Fruit fly (Drosophila melanogaster) whole organism, wandering third instar larva: ENCODE results near the gene CG16820.

ENCODE experiments used
- CG9705 ChIP-seq: fragments of 200-800 bp; sonication (Bioruptor generic); optimal IDR thresholded peaks from 2 replicates; lab custom pipeline; 2018; ENCODE audit warnings: missing biosample characterization, mild to moderate bottlenecking, missing genetic modification characterization
- CrebA ChIP-seq: fragments of 200-800 bp; sonication (Bioruptor generic); optimal IDR thresholded peaks from 2 replicates; lab custom pipeline; 2016; ENCODE audit warnings: missing biosample characterization, mild to moderate bottlenecking, missing genetic modification characterization, borderline replicate concordance
- Dif ChIP-seq: fragments of 200-275, 200-300 bp; sonication (Bioruptor generic); optimal IDR thresholded peaks from 2 replicates; lab custom pipeline; 2018; ENCODE audit warnings: missing biosample characterization, missing genetic modification characterization; ENCODE audit not compliant: partially characterized antibody
- GATAd ChIP-seq: sonication (Bioruptor generic); optimal IDR thresholded peaks from 2 replicates; lab custom pipeline; 2016; ENCODE audit warnings: missing biosample characterization, missing genetic modification characterization
- Hnf4 ChIP-seq: fragments of 200-800 bp; sonication (Bioruptor generic); optimal IDR thresholded peaks from 2 replicates; lab custom pipeline; 2016; ENCODE audit warnings: missing biosample characterization, mild to moderate bottlenecking, missing genetic modification characterization
- Hr83 ChIP-seq: fragments of 200-300 bp; sonication (Bioruptor generic); optimal IDR thresholded peaks from 2 replicates; lab custom pipeline; 2016; ENCODE audit warnings: missing biosample characterization, mild to moderate bottlenecking, missing genetic modification characterization, moderate library complexity; ENCODE audit not compliant: poor library complexity, severe bottlenecking
- Jra ChIP-seq: sonication (Bioruptor generic); optimal IDR thresholded peaks from 2 replicates; lab custom pipeline; 2016; ENCODE audit warnings: missing biosample characterization, missing genetic modification characterization
- Mio ChIP-seq: sonication (Bioruptor generic); optimal IDR thresholded peaks from 2 replicates; lab custom pipeline; 2016; ENCODE audit warnings: missing biosample characterization, missing genetic modification characterization
- Myc ChIP-seq: fragments of >200 bp; optimal IDR thresholded peaks from 2 replicates; lab custom pipeline; 2017
- N ChIP-seq: fragments of >200 bp; optimal IDR thresholded peaks from 2 replicates; lab custom pipeline; 2018; ENCODE audit warnings: missing biosample characterization, missing external identifiers, missing genetic modification characterization
- Rel ChIP-seq, 2 experiments: fragments of 200-800 bp; sonication (Bioruptor generic) in 1 of 2; optimal IDR thresholded peaks; 2 replicates in 1 of 2; 3 replicates in 1 of 2; lab custom pipeline; 2016 to 2019; ENCODE audit warnings: mild to moderate bottlenecking in 2 of 2, missing biosample characterization in 2 of 2, missing genetic modification characterization in 2 of 2, moderate library complexity in 1 of 2
- Sp1 ChIP-seq: fragments of 200-800 bp; sonication (Bioruptor generic); optimal IDR thresholded peaks from 3 replicates; lab custom pipeline; 2019; ENCODE audit warnings: missing biosample characterization, mild to moderate bottlenecking, missing genetic modification characterization, moderate library complexity
- Vsx2 ChIP-seq: fragments of 200-300, 225-300 bp; sonication (Bioruptor generic); optimal IDR thresholded peaks from 2 replicates; lab custom pipeline; 2018; ENCODE audit warnings: missing biosample characterization, missing genetic modification characterization; ENCODE audit not compliant: partially characterized antibody
- br ChIP-seq: fragments of 200-800 bp; sonication (Bioruptor generic); optimal IDR thresholded peaks from 2 replicates; lab custom pipeline; 2016; ENCODE audit warnings: missing biosample characterization, missing genetic modification characterization
- brk ChIP-seq: fragments of 200-800 bp; sonication (Bioruptor generic); optimal IDR thresholded peaks from 2 replicates; lab custom pipeline; 2016; ENCODE audit warnings: missing biosample characterization, mild to moderate bottlenecking, missing genetic modification characterization
- dsf ChIP-seq: sonication (Bioruptor generic); optimal IDR thresholded peaks from 2 replicates; lab custom pipeline; 2016; ENCODE audit warnings: missing biosample characterization, missing genetic modification characterization, borderline replicate concordance
- ey ChIP-seq: fragments of 200-800 bp; sonication (Bioruptor generic); optimal IDR thresholded peaks from 2 replicates; lab custom pipeline; 2016; ENCODE audit warnings: missing biosample characterization, missing genetic modification characterization
- foxo ChIP-seq, 2 experiments: fragments of 200-800 bp; sonication (Bioruptor generic); optimal IDR thresholded peaks; 2 replicates in 1 of 2; 3 replicates in 1 of 2; lab custom pipeline; 2016 to 2017; ENCODE audit warnings: missing biosample characterization in 2 of 2, missing genetic modification characterization in 2 of 2
- fru ChIP-seq: fragments of 200-800 bp; sonication (Bioruptor generic); optimal IDR thresholded peaks from 3 replicates; lab custom pipeline; 2016; ENCODE audit warnings: missing biosample characterization, mild to moderate bottlenecking, missing genetic modification characterization
- h ChIP-seq: fragments of 200-800 bp; sonication (Bioruptor generic); optimal IDR thresholded peaks from 3 replicates; lab custom pipeline; 2016; ENCODE audit warnings: missing biosample characterization, mild to moderate bottlenecking, missing genetic modification characterization
- lola ChIP-seq: fragments of >200 bp; optimal IDR thresholded peaks from 2 replicates; lab custom pipeline; 2017; ENCODE audit warnings: missing biosample characterization, missing genetic modification characterization
- pan ChIP-seq: fragments of >200 bp; optimal IDR thresholded peaks from 2 replicates; lab custom pipeline; 2017
- rgr ChIP-seq: fragments of 200-800 bp; sonication (Bioruptor generic); optimal IDR thresholded peaks from 3 replicates; lab custom pipeline; 2016; ENCODE audit warnings: missing biosample characterization, mild to moderate bottlenecking, missing genetic modification characterization
- sv ChIP-seq: fragments of 200-800 bp; sonication (Bioruptor generic); optimal IDR thresholded peaks from 3 replicates; lab custom pipeline; 2016; ENCODE audit warnings: missing biosample characterization, missing genetic modification characterization
- tai ChIP-seq: sonication (Bioruptor generic); optimal IDR thresholded peaks from 2 replicates; lab custom pipeline; 2016; ENCODE audit warnings: missing biosample characterization, missing genetic modification characterization
- woc ChIP-seq: sonication (Bioruptor generic); optimal IDR thresholded peaks from 2 replicates; lab custom pipeline; 2016; ENCODE audit warnings: missing biosample characterization, mild to moderate bottlenecking, missing genetic modification characterization

Gene CG16820

DNA sequence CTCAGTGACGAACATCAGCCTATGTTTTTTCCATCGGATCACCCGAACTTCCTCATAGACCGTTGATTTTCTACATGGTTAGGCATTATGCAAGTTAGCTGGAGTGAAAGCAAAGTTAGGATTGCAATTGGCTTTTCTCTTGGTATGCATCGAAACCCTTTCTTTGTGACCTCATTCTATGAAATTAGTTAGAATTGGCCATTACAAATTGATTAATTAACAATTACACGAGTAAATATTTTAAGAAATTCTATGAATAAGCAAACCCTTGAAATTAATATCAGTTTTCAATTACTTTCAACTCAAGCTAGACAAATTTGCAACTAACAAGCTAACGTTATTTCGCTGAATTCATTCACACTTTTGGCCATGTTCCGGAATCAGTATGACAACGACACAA lies 14.3 kb upstream of the CG16820 start, which contains the start of gene Prosalpha6T:
Gene Prosalpha6T (plus strand): TSS at position 301 of the 400 bp plus-strand sequence.
- TF ChIP-seq Jra (GFP tag; lab: Kevin White, UChicago) (no peak), GATAd (GFP tag; lab: Kevin White, UChicago) (no peak), Rel (GFP tag; optimal IDR thresholded peaks at IDR 0.05; lab: Kevin White, UChicago) (no peak), Rel (tag; optimal IDR thresholded peaks at IDR 0.05; lab: Kevin White, UChicago) (no peak), Vsx2 (no peak), CrebA (no peak), sv (GFP tag; lab: Kevin White, UChicago) (no peak), rgr (no peak), Dif (GFP tag; lab: Kevin White, UChicago) (no peak), Myc (lab: Kevin White, UChicago) (no peak), pan (lab: Kevin White, UChicago) (no peak), lola (no peak), Hr83 (GFP tag; lab: Kevin White, UChicago) (no peak)

DNA sequence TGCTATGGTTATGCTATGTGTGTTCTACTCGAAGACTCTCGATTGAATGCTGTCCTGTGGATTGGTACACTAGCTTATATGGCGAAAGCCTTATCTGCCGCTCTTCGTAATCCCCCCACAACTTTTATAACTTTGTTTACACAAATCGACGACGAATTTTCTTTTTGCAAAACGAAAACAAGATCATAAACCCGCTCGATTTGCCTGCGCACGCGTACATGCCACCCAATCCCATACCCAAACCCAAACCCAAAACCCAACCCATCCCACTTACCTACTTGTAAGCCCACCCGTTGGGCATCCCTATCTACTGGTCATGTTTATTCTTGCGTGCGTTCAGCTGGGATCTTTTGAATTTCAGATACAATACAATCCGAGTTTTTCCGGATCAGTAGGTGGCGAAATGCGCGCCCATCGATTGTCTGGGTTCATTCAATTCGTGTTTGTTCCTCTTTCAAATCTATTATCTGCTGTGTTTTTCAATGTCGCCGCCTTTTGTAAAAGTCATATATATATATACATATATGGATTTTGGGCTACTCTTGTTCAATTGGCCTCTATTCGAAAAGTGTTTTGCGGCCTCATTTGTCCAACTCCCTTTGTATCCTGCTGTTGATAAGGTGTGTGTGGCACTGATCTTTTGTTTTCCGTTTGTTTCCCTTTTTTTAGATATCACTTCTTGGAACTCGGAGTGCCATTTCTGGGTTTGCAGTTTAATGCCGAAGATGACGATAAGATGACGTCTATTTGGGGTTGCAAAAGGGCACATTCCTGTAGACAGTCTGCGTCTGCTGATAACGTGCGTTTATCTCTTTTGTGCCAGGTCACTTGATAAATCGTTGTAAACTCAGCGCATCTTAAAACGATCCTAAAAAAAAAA lies 11.2 kb upstream of the CG16820 start, which contains the start of gene Mabi:
Gene Mabi (minus strand): TSS at position 51 of the 880 bp plus-strand sequence.
- no peak for TF ChIP-seq rgr
- TF ChIP-seq pan (lab: Kevin White, UChicago) = no peak
- TF ChIP-seq Rel (GFP tag; optimal IDR thresholded peaks at IDR 0.05; lab: Kevin White, UChicago) = no peak
- no peak for TF ChIP-seq Rel (tag; optimal IDR thresholded peaks at IDR 0.05; lab: Kevin White, UChicago)
- TF ChIP-seq br (GFP tag; lab: Kevin White, UChicago) = no peak
- TF ChIP-seq Jra (GFP tag; lab: Kevin White, UChicago) = no peak

DNA sequence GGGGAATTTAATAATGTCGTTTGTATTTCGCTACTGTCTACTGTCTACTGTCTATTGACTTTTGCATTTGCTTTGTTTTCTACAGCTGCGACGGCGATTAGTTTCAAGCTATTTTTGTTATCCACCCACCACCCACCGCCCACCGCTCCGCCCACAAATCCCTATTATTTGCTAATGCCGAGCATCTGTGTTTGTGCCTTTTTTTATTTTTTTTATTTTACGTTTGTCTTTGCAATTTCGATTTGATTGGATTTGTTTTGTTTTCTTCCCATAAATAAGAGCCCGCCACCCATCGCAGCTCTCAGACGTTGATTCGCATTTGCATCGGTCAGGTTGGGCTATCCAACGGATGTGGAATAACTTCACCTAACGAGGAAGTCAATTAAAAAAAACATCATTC lies 9.8 kb upstream of the CG16820 start, which contains the start of gene Jhbp14:
Gene Jhbp14 (plus strand): TSS at position 301 of the 400 bp plus-strand sequence.
- no peak for TF ChIP-seq N
- no peak for TF ChIP-seq Sp1 (GFP tag; lab: Kevin White, UChicago)
- TF ChIP-seq CG9705 = no peak
- no peak for TF ChIP-seq lola
- TF ChIP-seq Myc (lab: Kevin White, UChicago) = no peak
- no peak for TF ChIP-seq dsf (GFP tag; lab: Kevin White, UChicago)
- TF ChIP-seq fru = no peak

DNA sequence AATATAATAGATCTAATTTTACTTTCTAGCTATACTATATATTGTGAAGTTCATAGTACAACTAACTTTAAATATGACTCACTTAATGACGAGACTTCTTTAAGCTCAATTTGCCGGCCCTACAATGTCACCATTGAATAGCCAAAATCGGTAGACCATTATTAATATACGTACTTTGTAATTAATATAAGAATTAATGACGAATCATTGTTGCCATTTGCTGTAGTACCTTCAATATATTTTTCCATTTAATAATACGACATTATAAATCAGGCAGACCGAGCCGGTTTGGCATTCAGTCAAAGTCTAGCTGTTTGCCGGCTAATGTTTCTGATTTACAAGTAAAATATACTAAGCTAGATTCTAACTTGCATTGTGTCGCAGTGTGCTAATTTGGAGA lies 6.3 kb upstream of the CG16820 start, which contains the start of gene Jhbp13:
Gene Jhbp13 (plus strand): TSS at position 301 of the 400 bp plus-strand sequence.
- TF ChIP-seq h (no peak), Myc (lab: Kevin White, UChicago) (no peak), Mio (GFP tag; lab: Kevin White, UChicago) (no peak), fru (no peak), Hr83 (GFP tag; lab: Kevin White, UChicago) (no peak), ey (GFP tag; lab: Kevin White, UChicago) (no peak), foxo (GFP tag; optimal IDR thresholded peaks at IDR 0.05; lab: Kevin White, UChicago) (no peak), woc (no peak), brk (GFP tag; lab: Kevin White, UChicago) (no peak)

DNA sequence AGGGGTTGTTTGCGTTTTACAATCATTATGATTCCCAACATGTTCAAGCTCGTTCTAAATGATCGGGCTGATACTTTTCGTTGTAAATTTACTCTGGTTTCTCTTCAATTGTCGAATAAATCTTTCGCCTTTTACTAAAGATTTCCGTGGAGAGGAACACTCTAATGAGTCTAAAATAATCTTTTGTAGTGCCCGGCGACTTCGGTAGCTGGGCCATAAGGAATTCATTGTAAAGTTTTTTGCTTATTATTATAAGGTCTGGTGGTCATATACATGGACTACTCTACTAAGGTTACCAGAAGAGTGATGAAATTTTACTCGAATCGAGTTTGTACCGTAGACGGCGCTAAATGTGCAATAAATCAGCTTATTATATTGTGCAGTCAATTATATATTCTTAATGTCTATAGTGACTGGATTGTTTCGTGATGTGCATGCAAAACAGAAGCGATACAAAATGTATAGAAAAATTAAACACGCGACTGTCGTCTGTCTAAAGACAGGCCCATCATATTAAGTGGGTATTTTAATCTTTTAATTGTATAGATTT lies 1.2 kb upstream of the CG16820 start:
- TF ChIP-seq tai (GFP tag; lab: Kevin White, UChicago) (no peak), ey (GFP tag; lab: Kevin White, UChicago) (no peak), Hnf4 (GFP tag; lab: Kevin White, UChicago) (no peak), CrebA (no peak)

DNA sequence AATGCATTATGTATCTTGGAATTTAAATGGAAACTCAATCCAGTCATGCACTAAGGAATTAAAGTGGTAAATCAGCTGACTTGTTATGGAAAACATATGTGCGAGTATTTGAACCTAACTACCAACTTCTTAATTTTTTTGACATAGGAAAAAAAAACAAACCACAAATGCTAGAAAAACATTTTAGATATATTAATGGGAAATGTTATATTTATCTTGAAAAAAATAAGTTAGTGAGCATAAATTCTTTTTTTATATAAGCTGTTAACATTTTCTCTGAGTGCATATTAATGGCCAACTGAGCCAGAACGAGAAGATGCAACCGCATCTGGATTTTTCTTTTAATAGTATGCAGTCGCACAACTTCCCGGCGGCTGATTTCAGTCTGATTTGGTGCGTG lies 5.1 kb downstream of the CG16820 start:
- no peak for TF ChIP-seq Mio (GFP tag; lab: Kevin White, UChicago)
- no peak for TF ChIP-seq brk (GFP tag; lab: Kevin White, UChicago)
- no peak for TF ChIP-seq pan (lab: Kevin White, UChicago)
- TF ChIP-seq br (GFP tag; lab: Kevin White, UChicago) = no peak
